Fruit fly (Drosophila melanogaster): Measurements from ENCODE around the gene Ag5r2.

dm6 chrX:14750448-14750847 lies 33.4 kb downstream of the Ag5r2 start:
- TF ChIP-seq pan (optimal IDR thresholded peaks at IDR 0.05) (no peak), CG8478 (optimal IDR thresholded peaks at IDR 0.05) (no peak)
